Worm (Caenorhabditis elegans) whole organism, young adult: Measurements from ENCODE around the gene F43C9.2.

Experiments
- B0019.2 ChIP-seq: fragments of 200-800 bp; sonication (Bioruptor generic); conservative IDR thresholded peaks from 2 replicates; pipeline ENCODE4 v1.3.6; 2022; ENCODE audit warnings: missing genetic modification reagents, missing genetic modification characterization, missing compliant biosample characterization
- B0261.1 ChIP-seq: sonication (generic microtip); optimal IDR thresholded peaks from 2 replicates; lab custom pipeline; 2016; ENCODE audit warnings: mild to moderate bottlenecking, missing genetic modification characterization, moderate library complexity, missing compliant biosample characterization
- B0336.3 ChIP-seq: fragments of 200-800 bp; sonication (Bioruptor generic); IDR thresholded peaks from 2 replicates; pipeline ENCODE4 v1.3.6; 2022; ENCODE audit warnings: missing genetic modification characterization, missing compliant biosample characterization
- C06A6.2 ChIP-seq: fragments of 200-800 bp; sonication (Bioruptor generic); conservative IDR thresholded peaks from 2 replicates; pipeline ENCODE4 v1.3.6; 2022; ENCODE audit warnings: missing genetic modification characterization, missing compliant biosample characterization
- F33H1.4 ChIP-seq: fragments of 200-800 bp; sonication (Bioruptor generic); IDR thresholded peaks from 2 replicates; pipeline ENCODE4 v1.3.6; 2022; ENCODE audit warnings: missing genetic modification reagents, missing genetic modification characterization, missing compliant biosample characterization
- F37B4.10 ChIP-seq: fragments of 200-800 bp; sonication (Bioruptor generic); IDR thresholded peaks from 2 replicates; pipeline ENCODE4 v1.3.6; 2022; ENCODE audit warnings: missing genetic modification characterization, missing compliant biosample characterization
- F39B2.1 ChIP-seq: fragments of 200-800 bp; sonication (Bioruptor generic); IDR thresholded peaks from 2 replicates; pipeline ENCODE4 v1.3.6; 2022; ENCODE audit warnings: missing genetic modification reagents, missing genetic modification characterization, missing compliant biosample characterization
- T26A5.8 ChIP-seq: sonication (generic microtip); optimal IDR thresholded peaks from 2 replicates; lab custom pipeline; 2016; ENCODE audit warnings: missing genetic modification characterization, missing compliant biosample characterization
- Y67H2A.10 ChIP-seq: fragments of 200-800 bp; sonication (Bioruptor generic); conservative IDR thresholded peaks from 2 replicates; pipeline ENCODE4 v1.3.6; 2022; ENCODE audit warnings: missing genetic modification reagents, missing genetic modification characterization, missing compliant biosample characterization
- Y79H2A.3 ChIP-seq: fragments of 200-800 bp; sonication (Bioruptor generic); conservative IDR thresholded peaks from 2 replicates; pipeline ENCODE4 v1.3.6; 2022; ENCODE audit warnings: missing genetic modification reagents, missing genetic modification characterization, missing compliant biosample characterization
- Y95B8A.8 ChIP-seq: fragments of 200-800 bp; sonication (Bioruptor generic); IDR thresholded peaks from 2 replicates; pipeline ENCODE4 v1.3.6; 2022; ENCODE audit warnings: missing genetic modification reagents, missing genetic modification characterization, missing compliant biosample characterization
- ZK185.1 ChIP-seq: sonication (generic microtip); optimal IDR thresholded peaks from 2 replicates; lab custom pipeline; 2016; ENCODE audit warnings: mild to moderate bottlenecking, missing genetic modification characterization, missing compliant biosample characterization; ENCODE audit not compliant: poor library complexity, severe bottlenecking
- aptf-3 ChIP-seq: fragments of 200-800 bp; sonication (Bioruptor generic); IDR thresholded peaks from 2 replicates; pipeline ENCODE4 v1.3.6; 2022; ENCODE audit warnings: missing genetic modification characterization, missing compliant biosample characterization
- atf-7 ChIP-seq: sonication (generic microtip); optimal IDR thresholded peaks from 2 replicates; lab custom pipeline; 2017; ENCODE audit warnings: mild to moderate bottlenecking, missing genetic modification characterization, missing compliant biosample characterization
- attf-5 ChIP-seq: fragments of 200-800 bp; sonication (Bioruptor generic); optimal IDR thresholded peaks from 2 replicates; lab custom pipeline; 2018; ENCODE audit warnings: mild to moderate bottlenecking, missing genetic modification characterization, missing compliant biosample characterization
- bed-2 ChIP-seq: fragments of 200-800 bp; sonication (Bioruptor generic); IDR thresholded peaks from 2 replicates; pipeline ENCODE4 v1.3.6; 2022; ENCODE audit warnings: missing genetic modification reagents, missing genetic modification characterization, missing compliant biosample characterization
- ccch-3 ChIP-seq: fragments of 200-800 bp; sonication (Bioruptor generic); optimal IDR thresholded peaks from 2 replicates; lab custom pipeline; 2018; ENCODE audit warnings: mild to moderate bottlenecking, missing genetic modification characterization, missing compliant biosample characterization
- cebp-2 ChIP-seq: fragments of 200-800 bp; sonication (Bioruptor generic); IDR thresholded peaks from 2 replicates; pipeline ENCODE4 v1.3.6; 2022; ENCODE audit warnings: missing genetic modification characterization, missing compliant biosample characterization
- ceh-27 ChIP-seq: fragments of 200-800 bp; sonication (Bioruptor generic); optimal IDR thresholded peaks from 2 replicates; lab custom pipeline; 2018; ENCODE audit warnings: mild to moderate bottlenecking, missing genetic modification characterization, moderate library complexity, missing compliant biosample characterization
- ceh-40 ChIP-seq: fragments of 200-800 bp; sonication (Bioruptor generic); IDR thresholded peaks from 2 replicates; pipeline ENCODE4 v1.3.6; 2022; ENCODE audit warnings: missing genetic modification characterization, missing compliant biosample characterization
- ceh-79 ChIP-seq: sonication (generic microtip); optimal IDR thresholded peaks from 2 replicates; lab custom pipeline; 2017; ENCODE audit warnings: mild to moderate bottlenecking, missing genetic modification characterization, missing compliant biosample characterization
- ceh-91 ChIP-seq: fragments of 200-800 bp; sonication (Bioruptor generic); IDR thresholded peaks from 2 replicates; pipeline ENCODE4 v1.3.6; 2022; ENCODE audit warnings: missing genetic modification reagents, missing genetic modification characterization, missing compliant biosample characterization
- dpl-1 ChIP-seq: fragments of 150-350 bp; optimal IDR thresholded peaks from 2 replicates; lab custom pipeline; 2014; ENCODE audit warnings: missing biosample characterization, missing genetic modification reagents, missing genetic modification characterization
- ets-4 ChIP-seq: fragments of 200-800 bp; sonication (Bioruptor generic); optimal IDR thresholded peaks from 2 replicates; lab custom pipeline; 2018; ENCODE audit warnings: mild to moderate bottlenecking, missing genetic modification characterization, missing compliant biosample characterization
- fkh-3 ChIP-seq: sonication (generic microtip); optimal IDR thresholded peaks from 2 replicates; lab custom pipeline; 2016; ENCODE audit warnings: mild to moderate bottlenecking, missing genetic modification characterization, missing compliant biosample characterization
- him-1 ChIP-seq: sonication (generic microtip); optimal IDR thresholded peaks from 2 replicates; lab custom pipeline; 2016; ENCODE audit warnings: missing genotype, missing genetic modification reagents, missing genetic modification characterization, missing compliant biosample characterization
- hlh-12 ChIP-seq: sonication (generic microtip); optimal IDR thresholded peaks from 2 replicates; lab custom pipeline; 2016; ENCODE audit warnings: missing genetic modification characterization, missing compliant biosample characterization
- hmg-20 ChIP-seq: fragments of 200-800 bp; sonication (Bioruptor generic); IDR thresholded peaks from 2 replicates; pipeline ENCODE4 v1.3.6; 2022; ENCODE audit warnings: missing genetic modification reagents, missing genetic modification characterization, missing compliant biosample characterization
- lin-26 ChIP-seq: fragments of 200-800 bp; sonication (Bioruptor generic); IDR thresholded peaks from 2 replicates; pipeline ENCODE4 v1.3.6; 2022; ENCODE audit warnings: missing genetic modification reagents, missing genetic modification characterization, missing compliant biosample characterization
- lin-35 ChIP-seq, 3 experiments: fragments of 150-350 bp in 2 of 3; sonication (generic microtip) in 1 of 3; optimal IDR thresholded peaks; 2 replicates each; lab custom pipeline; 2014 to 2018; ENCODE audit warnings: missing biosample characterization in 3 of 3, missing genetic modification characterization in 3 of 3, missing genetic modification reagents in 3 of 3
- lin-40 ChIP-seq: sonication (generic microtip); optimal IDR thresholded peaks from 2 replicates; lab custom pipeline; 2016; ENCODE audit warnings: missing genetic modification characterization, mild to moderate bottlenecking, missing compliant biosample characterization, missing genotype, missing genetic modification reagents
- lir-1 ChIP-seq: fragments of 200-800 bp; sonication (Bioruptor generic); conservative IDR thresholded peaks from 2 replicates; pipeline ENCODE4 v1.3.6; 2022; ENCODE audit warnings: missing genetic modification reagents, missing genetic modification characterization, missing compliant biosample characterization
- madf-10 ChIP-seq: sonication (generic microtip); optimal IDR thresholded peaks from 2 replicates; lab custom pipeline; 2016; ENCODE audit warnings: mild to moderate bottlenecking, missing genetic modification characterization, missing compliant biosample characterization
- mcd-1 ChIP-seq: fragments of 200-800 bp; sonication (Bioruptor generic); IDR thresholded peaks from 2 replicates; pipeline ENCODE4 v1.3.6; 2022; ENCODE audit warnings: missing genetic modification reagents, missing genetic modification characterization, missing compliant biosample characterization
- mes-4 ChIP-seq: sonication (generic microtip); optimal IDR thresholded peaks from 2 replicates; lab custom pipeline; 2016; ENCODE audit warnings: missing genotype, missing genetic modification characterization, missing compliant biosample characterization
- nhr-80 ChIP-seq: sonication (generic microtip); optimal IDR thresholded peaks from 2 replicates; lab custom pipeline; 2016; ENCODE audit warnings: missing genetic modification characterization, missing compliant biosample characterization
- rec-8 ChIP-seq, 2 experiments: sonication (generic microtip); optimal IDR thresholded peaks; 2 replicates each; lab custom pipeline; 2016; ENCODE audit warnings: mild to moderate bottlenecking in 2 of 2, missing genetic modification characterization in 2 of 2, missing genetic modification reagents in 2 of 2, missing genotype in 2 of 2, missing biosample characterization in 1 of 2, missing compliant biosample characterization in 1 of 2, moderate library complexity in 1 of 2
- snpc-1.3 ChIP-seq: sonication (generic microtip); optimal IDR thresholded peaks from 2 replicates; lab custom pipeline; 2017; ENCODE audit warnings: missing genetic modification characterization, mild to moderate bottlenecking, missing compliant biosample characterization, antibody characterized with exemption, moderate library complexity, missing genotype, missing genetic modification reagents; ENCODE audit not compliant: insufficient read depth
- somi-1 ChIP-seq: fragments of 200-800 bp; sonication (Bioruptor generic); optimal IDR thresholded peaks from 2 replicates; lab custom pipeline; 2018; ENCODE audit warnings: mild to moderate bottlenecking, missing genetic modification characterization, missing compliant biosample characterization
- tbp1 ChIP-seq: fragments of 200-800 bp; sonication (Bioruptor generic); optimal IDR thresholded peaks from 2 replicates; lab custom pipeline; 2018; ENCODE audit warnings: mild to moderate bottlenecking, missing genetic modification characterization, missing compliant biosample characterization
- zfh-2 ChIP-seq: fragments of 200-800 bp; sonication (Bioruptor generic); conservative IDR thresholded peaks from 2 replicates; pipeline ENCODE4 v1.3.6; 2022; ENCODE audit warnings: missing genetic modification reagents, missing genetic modification characterization, missing compliant biosample characterization
- zim-3 ChIP-seq: sonication (generic microtip); optimal IDR thresholded peaks from 2 replicates; lab custom pipeline; 2017; ENCODE audit warnings: mild to moderate bottlenecking, missing genetic modification characterization, moderate library complexity, missing compliant biosample characterization
- ztf-18 ChIP-seq: sonication (generic microtip); optimal IDR thresholded peaks from 2 replicates; lab custom pipeline; 2016; ENCODE audit warnings: missing genotype, mild to moderate bottlenecking, missing genetic modification characterization, missing compliant biosample characterization
- ztf-22 ChIP-seq: fragments of 200-800 bp; sonication (Bioruptor generic); optimal IDR thresholded peaks from 2 replicates; lab custom pipeline; 2018; ENCODE audit warnings: mild to moderate bottlenecking, missing genetic modification characterization, moderate library complexity, missing compliant biosample characterization

The F43C9.2 gene

DNA sequence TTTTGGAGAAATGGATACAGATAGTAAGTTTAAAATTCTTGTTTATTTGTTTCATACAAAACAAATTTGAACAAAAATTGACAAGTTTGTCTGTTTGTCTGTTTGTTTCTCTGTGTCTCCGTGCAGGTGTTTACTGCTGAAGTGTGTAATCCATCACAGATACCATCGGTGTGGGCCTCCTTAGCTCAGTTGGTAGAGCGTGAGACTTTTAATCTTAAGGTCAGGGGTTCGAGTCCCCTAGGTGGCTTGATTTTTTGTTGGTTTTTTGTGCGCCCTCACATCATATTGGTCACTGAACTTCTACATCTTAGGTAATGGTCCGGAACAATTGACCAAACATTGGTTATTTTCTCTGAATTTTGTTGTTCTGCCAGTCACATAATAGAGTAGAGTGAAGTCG, 5.5 kb downstream of the F43C9.2 start (continued):
- TF ChIP-seq Y67H2A.10 (no peak), attf-5 (peak; percentile 69), C06A6.2 (GFP tag; lab: Robert Waterston, UW) (no peak), zim-3 (tag; lab: Kevin White, UChicago) (peak; percentile 66), T26A5.8 (tag; lab: Kevin White, UChicago) (no peak), ceh-40 (peak; percentile 62; the same call in 1 of the 2 replicates), ztf-18 (peak; percentile 53), lin-35 (GFP tag; optimal IDR thresholded peaks at IDR 0.05; lab: Kevin White, UChicago) (peak in 1 of 3 experiments; percentile 53), zfh-2 (GFP tag; lab: Robert Waterston, UW) (no peak)

ce11 chrX:4790614-4791013, 7.2 kb downstream of the F43C9.2 start:
- TF ChIP-seq ceh-79 (tag; lab: Kevin White, UChicago) (no peak), tbp1 (GFP tag; lab: Kevin White, UChicago) (no peak), him-1 (tag; lab: Kevin White, UChicago) (no peak), F39B2.1 (no peak), ZK185.1 (tag; lab: Kevin White, UChicago) (no peak), aptf-3 (no peak), ccch-3 (GFP tag; lab: Kevin White, UChicago) (no peak), dpl-1 (GFP tag; lab: Kevin White, UChicago) (no peak), ceh-27 (GFP tag; lab: Kevin White, UChicago) (no peak), rec-8 (tag; optimal IDR thresholded peaks at IDR 0.05; lab: Kevin White, UChicago) (no peak), nhr-80 (tag; lab: Kevin White, UChicago) (no peak), mcd-1 (GFP tag; lab: Robert Waterston, UW) (no peak), bed-2 (GFP tag; lab: Robert Waterston, UW) (no peak), Y95B8A.8 (GFP tag; lab: Robert Waterston, UW) (no peak), ceh-40 (no peak), cebp-2 (GFP tag; lab: Robert Waterston, UW) (no peak)

- TF ChIP-seq nhr-80 (tag; lab: Kevin White, UChicago) (peak; percentile 24), lir-1 (no peak)
Observed at ce11 chrX:4792979-4793378, 9.6 kb downstream of the F43C9.2 start, which contains the start of gene F43C9.1. F43C9.1 (plus strand) TSS chrX:4793279.

ce11 chrX:4794062-4794461, 10.6 kb downstream of the F43C9.2 start:
- TF ChIP-seq mes-4 (tag; lab: Kevin White, UChicago) (no peak), lin-26 (GFP tag; lab: Robert Waterston, UW) (no peak), aptf-3 (no peak), atf-7 (tag; lab: Kevin White, UChicago) (peak; percentile 79), fkh-3 (tag; lab: Kevin White, UChicago) (no peak), F33H1.4 (GFP tag; lab: Robert Waterston, UW) (no peak), B0336.3 (GFP tag; lab: Robert Waterston, UW) (peak; percentile 68), F37B4.10 (GFP tag; lab: Robert Waterston, UW) (no peak), lin-35 (GFP tag; optimal IDR thresholded peaks at IDR 0.05; lab: Kevin White, UChicago) (no peak), Y79H2A.3 (GFP tag; lab: Robert Waterston, UW) (no peak), madf-10 (peak; percentile 36), ceh-91 (GFP tag; lab: Robert Waterston, UW) (no peak), hlh-12 (no peak), lir-1 (peak; percentile 22; the same call in 1 of the 2 replicates), B0019.2 (GFP tag; lab: Robert Waterston, UW) (no peak), zim-3 (tag; lab: Kevin White, UChicago) (no peak), ztf-22 (GFP tag; lab: Kevin White, UChicago) (peak; percentile 89), lin-40 (peak; percentile 5), snpc-1.3 (no peak), him-1 (tag; lab: Kevin White, UChicago) (no peak), B0261.1 (no peak), ets-4 (GFP tag; lab: Kevin White, UChicago) (peak; percentile 31), rec-8 (tag; optimal IDR thresholded peaks at IDR 0.05; lab: Kevin White, UChicago) (no peak), hmg-20 (no peak), F39B2.1 (no peak), somi-1 (GFP tag; lab: Kevin White, UChicago) (no peak), nhr-80 (tag; lab: Kevin White, UChicago) (peak; percentile 96)
